Fruit fly (Drosophila melanogaster): ENCODE data around the gene msl-1.

The msl-1 gene

dm6 chr2L:18676948-18677820, 11.4 kb downstream of the msl-1 start, which contains the start of the genes Mst36Fa and CG31751:
Mst36Fa (minus strand) TSS chr2L:18676998.
CG31751 (plus strand) TSS chr2L:18677221.
- TF ChIP-seq CG6813 (GFP tag; optimal IDR thresholded peaks at IDR 0.05) (peak; percentile 93), pho (GFP tag; optimal IDR thresholded peaks at IDR 0.05) (peak; percentile 71), CG16863 (GFP tag; optimal IDR thresholded peaks at IDR 0.05) (peak; percentile 82), yki (optimal IDR thresholded peaks at IDR 0.05) (no peak), CG18599 (GFP tag; optimal IDR thresholded peaks at IDR 0.05) (peak; percentile 91), CG14441 (GFP tag; IDR thresholded peaks at IDR 0.05) (peak; percentile 62), CG3163 (GFP tag; optimal IDR thresholded peaks at IDR 0.05) (peak; percentile 67), CG34422 (GFP tag; IDR thresholded peaks at IDR 0.05) (peak; percentile 68; the same call in 1 of the 3 replicates), CG1647 (GFP tag; optimal IDR thresholded peaks at IDR 0.05) (peak; percentile 53), fd102C (GFP tag; optimal IDR thresholded peaks at IDR 0.05) (no peak), so (GFP tag; IDR thresholded peaks at IDR 0.05) (peak; percentile 71; the same call in 1 of the 3 replicates), corto (GFP tag; optimal IDR thresholded peaks at IDR 0.05) (no peak), CG15479 (GFP tag; optimal IDR thresholded peaks at IDR 0.05) (no peak), pnt (GFP tag; optimal IDR thresholded peaks at IDR 0.05) (peak; percentile 55), CG15269 (tag; optimal IDR thresholded peaks at IDR 0.05) (peak; percentile 81), HLH3B (GFP tag; IDR thresholded peaks at IDR 0.05) (peak; percentile 71; the same call in 1 of the 2 replicates), CG14667 (GFP tag; IDR thresholded peaks at IDR 0.05) (no peak), CHES-1-like (GFP tag; optimal IDR thresholded peaks at IDR 0.05) (peak; percentile 75), Hmx (GFP tag; optimal IDR thresholded peaks at IDR 0.05) (peak; percentile 9), salm (tag; optimal IDR thresholded peaks at IDR 0.05) (peak; percentile 73), gsb-n (tag; optimal IDR thresholded peaks at IDR 0.05) (no peak), CG9876 (GFP tag; optimal IDR thresholded peaks at IDR 0.05) (peak; percentile 50), CG13123 (GFP tag; optimal IDR thresholded peaks at IDR 0.05) (peak; percentile 79), CG11093 (GFP tag; IDR thresholded peaks at IDR 0.05) (peak; percentile 44; the same call in 1 of the 3 replicates), pfk (GFP tag; optimal IDR thresholded peaks at IDR 0.05) (peak; percentile 53), CG4617 (GFP tag; optimal IDR thresholded peaks at IDR 0.05; ENCODE audit: borderline replicate concordance) (peak; percentile 69), unpg (GFP tag; optimal IDR thresholded peaks at IDR 0.05) (peak; percentile 73), lab (GFP tag; optimal IDR thresholded peaks at IDR 0.05) (peak; percentile 94), CG8290 (GFP tag; optimal IDR thresholded peaks at IDR 0.05) (peak; percentile 45), CG8290 (tag; optimal IDR thresholded peaks at IDR 0.05) (peak in 1 of 2 experiments; percentile 97), Doc2 (GFP tag; IDR thresholded peaks at IDR 0.05) (no peak), bcd (GFP tag; optimal IDR thresholded peaks at IDR 0.05) (peak; percentile 72), kah (GFP tag; optimal IDR thresholded peaks at IDR 0.05) (peak; percentile 63), CG14710 (tag; optimal IDR thresholded peaks at IDR 0.05) (peak; percentile 57), CG10321 (GFP tag; IDR thresholded peaks at IDR 0.05) (no peak), Usf (GFP tag; optimal IDR thresholded peaks at IDR 0.05) (no peak), HLH54F (GFP tag; optimal IDR thresholded peaks at IDR 0.05) (peak; percentile 47), CG3847 (GFP tag; IDR thresholded peaks at IDR 0.05) (peak; percentile 28; the same call in 1 of the 2 replicates), wdn (GFP tag; IDR thresholded peaks at IDR 0.05) (no peak), CG6854 (GFP tag; optimal IDR thresholded peaks at IDR 0.05) (peak; percentile 89), CG17612 (GFP tag; IDR thresholded peaks at IDR 0.05) (no peak), CG32772 (GFP tag; IDR thresholded peaks at IDR 0.05) (peak; percentile 40; the same call in 1 of the 2 replicates), CG42726 (GFP tag; IDR thresholded peaks at IDR 0.05; ENCODE audit: partially characterized antibody) (no peak), CG6765 (GFP tag; optimal IDR thresholded peaks at IDR 0.05) (peak; percentile 87), CG30431 (GFP tag; optimal IDR thresholded peaks at IDR 0.05) (no peak), slbo (GFP tag; IDR thresholded peaks at IDR 0.05) (peak; percentile 45), CG11560 (tag; IDR thresholded peaks at IDR 0.05) (no peak), zfh1 (GFP tag; IDR thresholded peaks at IDR 0.05) (peak; percentile 55; the same call in 1 of the 3 replicates), disco-r (GFP tag; optimal IDR thresholded peaks at IDR 0.05) (peak; percentile 77)
